Worm (Caenorhabditis elegans): Measurements from ENCODE around the gene C50H2.13.

ce11 chrV:9965891-9966290, 39.6 kb downstream of the C50H2.13 start:
- peak; percentile 24 for TF ChIP-seq him-1 (tag; optimal IDR thresholded peaks at IDR 0.05)
- no peak for TF ChIP-seq dao-5 (tag; optimal IDR thresholded peaks at IDR 0.05)
- no peak for TF ChIP-seq W03F9.2 (tag; optimal IDR thresholded peaks at IDR 0.05)

Data from whole organism, L4/young adult.